Fruit fly (Drosophila melanogaster) Kc167 (cell line): ENCODE data around the gene ebi.

ENCODE experiments used
- Myc ChIP-seq: fragments of >200 bp; optimal IDR thresholded peaks from 2 replicates; lab custom pipeline; 2017; ENCODE audit warnings: missing external identifiers
- Sin3A ChIP-seq: fragments of >200 bp; optimal IDR thresholded peaks from 2 replicates; lab custom pipeline; 2018; ENCODE audit warnings: missing external identifiers
- h ChIP-seq: fragments of >200 bp; optimal IDR thresholded peaks from 3 replicates; lab custom pipeline; 2018; ENCODE audit warnings: missing external identifiers
- insv ChIP-seq: fragments of >200 bp; optimal IDR thresholded peaks from 3 replicates; lab custom pipeline; 2018; ENCODE audit warnings: missing external identifiers
- psq ChIP-seq: fragments of >200 bp; optimal IDR thresholded peaks from 2 replicates; lab custom pipeline; 2017; ENCODE audit warnings: missing external identifiers
- ttk ChIP-seq: sonication (Bioruptor generic); optimal IDR thresholded peaks from 2 replicates; lab custom pipeline; 2017; ENCODE audit warnings: missing external identifiers

ebi gene

dm6 chr2L:428380-428989, 13.6 kb downstream of the ebi start:
- TF ChIP-seq insv (lab: Kevin White, UChicago) (no peak), psq (no peak), ttk (lab: Kevin White, UChicago) (no peak), h (lab: Kevin White, UChicago) (no peak), Myc (lab: Kevin White, UChicago) (no peak), Sin3A (lab: Kevin White, UChicago) (no peak)

dm6 chr2L:429680-430484, 15.0 kb downstream of the ebi start:
- TF ChIP-seq Myc (lab: Kevin White, UChicago) (no peak), ttk (lab: Kevin White, UChicago) (no peak), Sin3A (lab: Kevin White, UChicago) (no peak), h (lab: Kevin White, UChicago) (no peak), psq (no peak), insv (lab: Kevin White, UChicago) (no peak)

dm6 chr2L:430820-431628, 16.2 kb downstream of the ebi start, which contains the start of gene ex:
Gene ex (plus strand): TSS chr2L:431227.
- TF ChIP-seq h (lab: Kevin White, UChicago) (no peak), Myc (lab: Kevin White, UChicago) (no peak), Sin3A (lab: Kevin White, UChicago) (no peak), psq (no peak), insv (lab: Kevin White, UChicago) (no peak), ttk (lab: Kevin White, UChicago) (no peak)

dm6 chr2L:431629-431984, 16.7 kb downstream of the ebi start:
- TF ChIP-seq insv (lab: Kevin White, UChicago) (no peak), h (lab: Kevin White, UChicago) (no peak), Sin3A (lab: Kevin White, UChicago) (no peak), ttk (lab: Kevin White, UChicago) (no peak), psq (no peak), Myc (lab: Kevin White, UChicago) (no peak)

- TF ChIP-seq insv (lab: Kevin White, UChicago) (no peak), h (lab: Kevin White, UChicago) (no peak), Myc (lab: Kevin White, UChicago) (no peak), psq (no peak)
Observed at dm6 chr2L:432119-432518, 17.3 kb downstream of the ebi start.

dm6 chr2L:434439-434838, 19.6 kb downstream of the ebi start:
- TF ChIP-seq Myc (lab: Kevin White, UChicago) (no peak), ttk (lab: Kevin White, UChicago) (no peak), insv (lab: Kevin White, UChicago) (no peak), psq (no peak), Sin3A (lab: Kevin White, UChicago) (no peak), h (lab: Kevin White, UChicago) (no peak)

- no peak for TF ChIP-seq Myc (lab: Kevin White, UChicago)
- no peak for TF ChIP-seq ttk (lab: Kevin White, UChicago)
- TF ChIP-seq psq, result no peak
- no peak for TF ChIP-seq h (lab: Kevin White, UChicago)
- no peak for TF ChIP-seq Sin3A (lab: Kevin White, UChicago)
- TF ChIP-seq insv (lab: Kevin White, UChicago), result no peak
Observed at dm6 chr2L:435311-435806, 20.5 kb downstream of the ebi start.

dm6 chr2L:437498-437897, 22.6 kb downstream of the ebi start:
- TF ChIP-seq h (lab: Kevin White, UChicago) (no peak), Sin3A (lab: Kevin White, UChicago) (no peak), ttk (lab: Kevin White, UChicago) (no peak), psq (no peak), Myc (lab: Kevin White, UChicago) (no peak), insv (lab: Kevin White, UChicago) (no peak)

dm6 chr2L:439339-439738, 24.5 kb downstream of the ebi start:
- no peak for TF ChIP-seq insv (lab: Kevin White, UChicago)

- TF ChIP-seq psq (no peak), h (lab: Kevin White, UChicago) (no peak), Myc (lab: Kevin White, UChicago) (no peak), Sin3A (lab: Kevin White, UChicago) (no peak), ttk (lab: Kevin White, UChicago) (no peak), insv (lab: Kevin White, UChicago) (no peak)
Observed at dm6 chr2L:440638-441454, 26.0 kb downstream of the ebi start.

- TF ChIP-seq insv (lab: Kevin White, UChicago) (no peak), Sin3A (lab: Kevin White, UChicago) (no peak), Myc (lab: Kevin White, UChicago) (no peak)
Observed at dm6 chr2L:441455-441730, 26.5 kb downstream of the ebi start.
